Fruit fly (Drosophila melanogaster) whole organism, adult: ENCODE data around the gene CG32591.

Experiments used
- CG11617 ChIP-seq: fragments of 200-800 bp; sonication (Bioruptor generic); optimal IDR thresholded peaks from 2 replicates; lab custom pipeline; 2017; ENCODE audit warnings: mild to moderate bottlenecking, missing biosample characterization, missing genetic modification reagents, missing genetic modification characterization
- CG33017 ChIP-seq: fragments of 200-800 bp; sonication (Bioruptor generic); optimal IDR thresholded peaks from 2 replicates; lab custom pipeline; 2018; ENCODE audit warnings: missing biosample characterization, mild to moderate bottlenecking, missing genetic modification characterization, moderate library complexity
- CG5204 ChIP-seq: fragments of 200-800 bp; sonication (Bioruptor generic); optimal IDR thresholded peaks from 2 replicates; lab custom pipeline; 2016; ENCODE audit warnings: missing biosample characterization, missing genetic modification characterization
- Clk ChIP-seq: fragments of 200-800 bp; sonication (Bioruptor generic); optimal IDR thresholded peaks from 2 replicates; lab custom pipeline; 2017; ENCODE audit warnings: missing biosample characterization, missing genetic modification characterization
- Hr96 ChIP-seq: fragments of 200-800 bp; sonication (Bioruptor generic); optimal IDR thresholded peaks from 2 replicates; lab custom pipeline; 2016; ENCODE audit warnings: missing biosample characterization, missing genetic modification characterization
- Mnt ChIP-seq: fragments of 200-800 bp; sonication (Bioruptor generic); optimal IDR thresholded peaks from 2 replicates; lab custom pipeline; 2016; ENCODE audit warnings: missing biosample characterization, mild to moderate bottlenecking, missing genetic modification characterization
- bab1 ChIP-seq: fragments of 200-800 bp; sonication (Bioruptor generic); optimal IDR thresholded peaks from 3 replicates; lab custom pipeline; 2019; ENCODE audit warnings: missing biosample characterization, mild to moderate bottlenecking, missing genetic modification characterization, moderate library complexity
- cic ChIP-seq: fragments of 200-800 bp; sonication (Bioruptor generic); optimal IDR thresholded peaks from 2 replicates; lab custom pipeline; 2017; ENCODE audit warnings: missing biosample characterization, mild to moderate bottlenecking, missing genetic modification characterization, moderate library complexity
- cnc ChIP-seq, 2 experiments: fragments of >200 bp; optimal IDR thresholded peaks; 2 replicates each; lab custom pipeline; 2017
- kay ChIP-seq: fragments of 200-800 bp; sonication (Bioruptor generic); peaks from one replicate; lab custom pipeline; 2016; ENCODE audit warnings: missing biosample characterization, missing genetic modification characterization, borderline replicate concordance
- tj ChIP-seq: fragments of 200-800 bp; sonication (Bioruptor generic); optimal IDR thresholded peaks from 3 replicates; lab custom pipeline; 2017; ENCODE audit warnings: missing biosample characterization, mild to moderate bottlenecking, missing genetic modification characterization, moderate library complexity
- toe ChIP-seq: fragments of 200-800 bp; sonication (Bioruptor generic); optimal IDR thresholded peaks from 2 replicates; lab custom pipeline; 2016; ENCODE audit warnings: missing biosample characterization, missing genetic modification characterization

dm6 chrX:14922396-14923276 is 6.1 kb downstream of the CG32591 start:
- TF ChIP-seq CG33017 (tag; lab: Kevin White, UChicago) = no peak
- no peak for TF ChIP-seq toe (GFP tag; lab: Kevin White, UChicago)
- TF ChIP-seq Clk (GFP tag; lab: Kevin White, UChicago) = no peak
- no peak for TF ChIP-seq tj (GFP tag; lab: Kevin White, UChicago)
- TF ChIP-seq Hr96 (GFP tag; lab: Kevin White, UChicago) = no peak
- no peak for TF ChIP-seq CG5204 (GFP tag; lab: Kevin White, UChicago)
- TF ChIP-seq cnc (optimal IDR thresholded peaks at IDR 0.05; lab: Kevin White, UChicago) = no peak
- no peak for TF ChIP-seq bab1
- no peak for TF ChIP-seq kay (GFP tag; lab: Kevin White, UChicago)
- no peak for TF ChIP-seq cic (GFP tag; lab: Kevin White, UChicago)
- no peak for TF ChIP-seq CG11617
- TF ChIP-seq Mnt (GFP tag; lab: Kevin White, UChicago) = no peak
